Worm (Caenorhabditis elegans) whole organism, young adult: Measurements from ENCODE around the gene avr-15.

Experiments used
- B0035.1 ChIP-seq: sonication (generic microtip); optimal IDR thresholded peaks from 2 replicates; lab custom pipeline; 2016; ENCODE audit warnings: missing genetic modification characterization, mild to moderate bottlenecking, missing compliant biosample characterization, missing genotype, missing genetic modification reagents
- F33H1.4 ChIP-seq: fragments of 200-800 bp; sonication (Bioruptor generic); IDR thresholded peaks from 2 replicates; pipeline ENCODE4 v1.3.6; 2022; ENCODE audit warnings: missing genetic modification reagents, missing genetic modification characterization, missing compliant biosample characterization
- F39B2.1 ChIP-seq: fragments of 200-800 bp; sonication (Bioruptor generic); IDR thresholded peaks from 2 replicates; pipeline ENCODE4 v1.3.6; 2022; ENCODE audit warnings: missing genetic modification reagents, missing genetic modification characterization, missing compliant biosample characterization
- ceh-79 ChIP-seq: sonication (generic microtip); optimal IDR thresholded peaks from 2 replicates; lab custom pipeline; 2017; ENCODE audit warnings: mild to moderate bottlenecking, missing genetic modification characterization, missing compliant biosample characterization
- let-607 ChIP-seq, 2 experiments: fragments of 200-800 bp in 1 of 2; sonication (Bioruptor generic) in 1 of 2; sonication (generic microtip) in 1 of 2; optimal IDR thresholded peaks; 2 replicates each; lab custom pipeline; 2016 to 2018; ENCODE audit warnings: mild to moderate bottlenecking in 2 of 2, missing compliant biosample characterization in 2 of 2, missing genetic modification characterization in 2 of 2, moderate library complexity in 2 of 2, missing genotype in 1 of 2
- mes-4 ChIP-seq: sonication (generic microtip); optimal IDR thresholded peaks from 2 replicates; lab custom pipeline; 2016; ENCODE audit warnings: missing genotype, missing genetic modification characterization, missing compliant biosample characterization
- pha-4 ChIP-seq: fragments of 150-350 bp; sonication (generic microtip); optimal IDR thresholded peaks from 2 replicates; lab custom pipeline; 2014; ENCODE audit warnings: missing biosample characterization, missing genetic modification reagents, missing genetic modification characterization
- unc-62 ChIP-seq: fragments of 150-350 bp; optimal IDR thresholded peaks from 2 replicates; lab custom pipeline; 2014; ENCODE audit warnings: missing biosample characterization, missing genetic modification reagents, missing genetic modification characterization

- TF ChIP-seq B0035.1 (no peak), unc-62 (no peak), let-607 (tag; optimal IDR thresholded peaks at IDR 0.05; lab: Kevin White, UChicago) (no peak), ceh-79 (tag; lab: Kevin White, UChicago) (no peak), F39B2.1 (GFP tag; lab: Robert Waterston, UW) (no peak), F33H1.4 (GFP tag; lab: Robert Waterston, UW) (no peak), mes-4 (tag; lab: Kevin White, UChicago) (no peak), pha-4 (tag; lab: Kevin White, UChicago) (no peak)
These were observed 997 bp upstream of the avr-15 start for ce11 chrV:13512515-13512914.
